Fruit fly (Drosophila melanogaster) whole organism, embryonic: ENCODE data around the gene CG7889.

ENCODE experiments used
- BEAF-32 ChIP-seq: fragments of 200-800 bp; sonication (Bioruptor generic); optimal IDR thresholded peaks from 3 replicates; lab custom pipeline; 2017; ENCODE audit warnings: missing biosample characterization, missing genetic modification characterization, mild to moderate bottlenecking, moderate library complexity, missing genetic modification reagents
- CG10366 ChIP-seq: fragments of 200-800 bp; sonication (Bioruptor generic); IDR thresholded peaks from 2 replicates; pipeline ENCODE4 v1.3.6; 2022; ENCODE audit warnings: missing biosample characterization, missing genetic modification characterization
- CG10431 ChIP-seq: fragments of 200-800 bp; sonication (Bioruptor generic); optimal IDR thresholded peaks from 3 replicates; lab custom pipeline; 2018; ENCODE audit warnings: missing biosample characterization, mild to moderate bottlenecking, missing genetic modification characterization
- CG10543 ChIP-seq: fragments of 200-800 bp; sonication (Bioruptor generic); optimal IDR thresholded peaks from 3 replicates; lab custom pipeline; 2017; ENCODE audit warnings: missing biosample characterization, mild to moderate bottlenecking, missing genetic modification characterization, moderate library complexity
- CG12236 ChIP-seq: fragments of 200-800 bp; sonication (Bioruptor generic); optimal IDR thresholded peaks from 2 replicates; lab custom pipeline; 2016; ENCODE audit warnings: missing biosample characterization, missing genetic modification characterization
- CG13894 ChIP-seq: fragments of 200-800 bp; sonication (Bioruptor generic); optimal IDR thresholded peaks from 3 replicates; lab custom pipeline; 2018; ENCODE audit warnings: missing biosample characterization, mild to moderate bottlenecking, missing genetic modification characterization, moderate library complexity
- CG14014 ChIP-seq: fragments of 200-800 bp; sonication (Bioruptor generic); IDR thresholded peaks from 2 replicates; pipeline ENCODE4 v1.3.6; 2022; ENCODE audit warnings: missing biosample characterization, missing genetic modification characterization
- CG14965 ChIP-seq: fragments of 200-800 bp; sonication (Bioruptor generic); optimal IDR thresholded peaks from 2 replicates; lab custom pipeline; 2016; ENCODE audit warnings: missing biosample characterization, missing genetic modification characterization, borderline replicate concordance
- CG15011 ChIP-seq: fragments of 200-800 bp; sonication (Bioruptor generic); optimal IDR thresholded peaks from 3 replicates; lab custom pipeline; 2018; ENCODE audit warnings: missing biosample characterization, mild to moderate bottlenecking, missing genetic modification characterization
- CG15479 ChIP-seq: fragments of 200-800 bp; sonication (Bioruptor generic); optimal IDR thresholded peaks from 3 replicates; lab custom pipeline; 2019; ENCODE audit warnings: missing biosample characterization, mild to moderate bottlenecking, missing genetic modification characterization, moderate library complexity
- CG18476 ChIP-seq: fragments of 200-800 bp; sonication (Bioruptor generic); optimal IDR thresholded peaks from 2 replicates; lab custom pipeline; 2016; ENCODE audit warnings: missing biosample characterization, mild to moderate bottlenecking, missing genetic modification characterization
- CG31224 ChIP-seq: fragments of 200-800 bp; sonication (Bioruptor generic); IDR thresholded peaks from 2 replicates; pipeline ENCODE4 v1.3.6; 2022; ENCODE audit warnings: missing biosample characterization, missing genetic modification characterization
- CG4360 ChIP-seq: fragments of 200-800 bp; sonication (Bioruptor generic); IDR thresholded peaks from 2 replicates; pipeline ENCODE4 v1.3.6; 2022; ENCODE audit warnings: missing biosample characterization, missing genetic modification characterization
- CG43689 ChIP-seq: fragments of 200-800 bp; sonication (Bioruptor generic); IDR thresholded peaks from 2 replicates; pipeline ENCODE4 v1.3.6; 2022; ENCODE audit warnings: missing biosample characterization, missing genetic modification characterization
- CG6254 ChIP-seq: fragments of 200-800 bp; sonication (Bioruptor generic); optimal IDR thresholded peaks from 3 replicates; lab custom pipeline; 2017; ENCODE audit warnings: mild to moderate bottlenecking, missing biosample characterization, missing genetic modification reagents, missing genetic modification characterization
- CG7372 ChIP-seq: fragments of 200-800 bp; sonication (Bioruptor generic); IDR thresholded peaks from 2 replicates; pipeline ENCODE4 v1.3.6; 2022; ENCODE audit warnings: missing biosample characterization, missing genetic modification characterization
- CG7928 ChIP-seq: fragments of 200-800 bp; sonication (Bioruptor generic); optimal IDR thresholded peaks from 2 replicates; lab custom pipeline; 2017; ENCODE audit warnings: missing biosample characterization, mild to moderate bottlenecking, missing genetic modification characterization
- CG7963 ChIP-seq: fragments of 200-800 bp; sonication (Bioruptor generic); IDR thresholded peaks from 3 replicates; pipeline ENCODE4 v1.3.6; 2022; ENCODE audit warnings: missing biosample characterization, missing genetic modification characterization; ENCODE audit not compliant: partially characterized antibody
- CG8478 ChIP-seq: fragments of >200 bp; optimal IDR thresholded peaks from 2 replicates; lab custom pipeline; 2018
- CG9437 ChIP-seq: fragments of 200-800 bp; sonication (Bioruptor generic); optimal IDR thresholded peaks from 2 replicates; lab custom pipeline; 2018; ENCODE audit warnings: missing biosample characterization, mild to moderate bottlenecking, missing genetic modification characterization
- CG9876 ChIP-seq: fragments of 200-800 bp; sonication (Bioruptor generic); optimal IDR thresholded peaks from 2 replicates; lab custom pipeline; 2016; ENCODE audit warnings: missing biosample characterization, missing genetic modification characterization
- D19B ChIP-seq: fragments of 200-800 bp; sonication (Bioruptor generic); optimal IDR thresholded peaks from 2 replicates; lab custom pipeline; 2017; ENCODE audit warnings: missing biosample characterization, mild to moderate bottlenecking, missing genetic modification characterization
- Dip2 ChIP-seq: fragments of 200-800 bp; sonication (Bioruptor generic); IDR thresholded peaks from 2 replicates; pipeline ENCODE4 v1.3.6; 2022; ENCODE audit warnings: missing biosample characterization, missing genetic modification characterization
- Mad ChIP-seq: fragments of 200-800 bp; sonication (Bioruptor generic); optimal IDR thresholded peaks from 2 replicates; lab custom pipeline; 2016; ENCODE audit warnings: missing biosample characterization, missing genetic modification characterization
- Sin3A ChIP-seq: fragments of >200 bp; optimal IDR thresholded peaks from 2 replicates; lab custom pipeline; 2018
- Trl ChIP-seq, 3 experiments: fragments of >200 bp in 2 of 3; fragments of 200-800 bp in 1 of 3; sonication (Bioruptor generic) in 1 of 3; optimal IDR thresholded peaks; 2 replicates in 1 of 3; 3 replicates in 2 of 3; lab custom pipeline; 2016 to 2017; ENCODE audit warnings: missing biosample characterization in 1 of 3, missing genetic modification characterization in 1 of 3
- Vsx1 ChIP-seq: fragments of 200-800 bp; sonication (Bioruptor generic); optimal IDR thresholded peaks from 2 replicates; lab custom pipeline; 2017; ENCODE audit warnings: missing biosample characterization, mild to moderate bottlenecking, missing genetic modification characterization, missing genetic modification reagents
- ato ChIP-seq: fragments of 200-800 bp; sonication (Bioruptor generic); IDR thresholded peaks from 2 replicates; pipeline ENCODE4 v1.3.6; 2022; ENCODE audit warnings: missing biosample characterization, missing genetic modification characterization; ENCODE audit not compliant: partially characterized antibody
- az2 ChIP-seq: fragments of 200-800 bp; sonication (Bioruptor generic); optimal IDR thresholded peaks from 3 replicates; lab custom pipeline; 2016; ENCODE audit warnings: missing biosample characterization, missing genetic modification characterization
- chif ChIP-seq, 2 experiments: fragments of 200-800 bp; sonication (Bioruptor generic); optimal IDR thresholded peaks; 3 replicates each; lab custom pipeline; 2016; ENCODE audit warnings: missing biosample characterization in 2 of 2, missing genetic modification characterization in 2 of 2
- corto ChIP-seq: fragments of 200-800 bp; sonication (Bioruptor generic); optimal IDR thresholded peaks from 2 replicates; lab custom pipeline; 2016; ENCODE audit warnings: missing biosample characterization, mild to moderate bottlenecking, missing genetic modification characterization, moderate library complexity
- crol ChIP-seq: fragments of 200-800 bp; sonication (Bioruptor generic); IDR thresholded peaks from 2 replicates; pipeline ENCODE4 v1.3.6; 2022; ENCODE audit warnings: missing biosample characterization, missing genetic modification characterization
- cwo ChIP-seq: fragments of 200-800 bp; sonication (Bioruptor generic); optimal IDR thresholded peaks from 3 replicates; lab custom pipeline; 2017; ENCODE audit warnings: missing biosample characterization, missing genetic modification characterization, mild to moderate bottlenecking, moderate library complexity, missing genetic modification reagents
- da ChIP-seq: fragments of 200-800 bp; sonication (Bioruptor generic); optimal IDR thresholded peaks from 2 replicates; lab custom pipeline; 2016; ENCODE audit warnings: missing biosample characterization, missing genetic modification characterization
- en ChIP-seq: fragments of 200-800 bp; sonication (Bioruptor generic); optimal IDR thresholded peaks from 2 replicates; lab custom pipeline; 2016; ENCODE audit warnings: missing biosample characterization, missing genetic modification characterization
- eve ChIP-seq, 2 experiments: fragments of >200 bp; optimal IDR thresholded peaks; 2 replicates each; lab custom pipeline; 2017; ENCODE audit warnings: missing biosample characterization in 2 of 2, missing genetic modification characterization in 2 of 2
- gce ChIP-seq: fragments of 200-800 bp; sonication (Bioruptor generic); IDR thresholded peaks from 3 replicates; pipeline ENCODE4 v1.3.6; 2022; ENCODE audit warnings: missing biosample characterization, missing genetic modification characterization
- grau ChIP-seq: fragments of 200-800 bp; optimal IDR thresholded peaks from 3 replicates; lab custom pipeline; 2019; ENCODE audit warnings: missing biosample characterization, mild to moderate bottlenecking, missing genetic modification characterization, moderate library complexity
- grn ChIP-seq: fragments of 200-800 bp; sonication (Bioruptor generic); optimal IDR thresholded peaks from 3 replicates; lab custom pipeline; 2017; ENCODE audit warnings: missing biosample characterization, missing genetic modification characterization
- jigr1 ChIP-seq: fragments of 200-800 bp; sonication (Bioruptor generic); IDR thresholded peaks from 3 replicates; pipeline ENCODE4 v1.3.6; 2022; ENCODE audit warnings: missing biosample characterization, missing genetic modification characterization
- klu ChIP-seq: fragments of 200-800 bp; sonication (Bioruptor generic); IDR thresholded peaks from 2 replicates; pipeline ENCODE4 v1.3.6; 2022; ENCODE audit warnings: missing biosample characterization, missing genetic modification characterization
- lbe ChIP-seq: fragments of 200-800 bp; sonication (Bioruptor generic); optimal IDR thresholded peaks from 2 replicates; lab custom pipeline; 2016; ENCODE audit warnings: missing biosample characterization, mild to moderate bottlenecking, missing genetic modification characterization
- p53 ChIP-seq: fragments of 200-800 bp; sonication (Bioruptor generic); optimal IDR thresholded peaks from 2 replicates; lab custom pipeline; 2016; ENCODE audit warnings: missing biosample characterization, missing genetic modification characterization
- pita ChIP-seq: fragments of 200-800 bp; sonication (Bioruptor generic); optimal IDR thresholded peaks from 2 replicates; lab custom pipeline; 2017; ENCODE audit warnings: missing biosample characterization, mild to moderate bottlenecking, missing genetic modification characterization
- pnt ChIP-seq: fragments of 200-800 bp; sonication (Bioruptor generic); optimal IDR thresholded peaks from 3 replicates; lab custom pipeline; 2016; ENCODE audit warnings: missing biosample characterization, missing genetic modification characterization
- pum ChIP-seq: fragments of 200-800 bp; sonication (Bioruptor generic); optimal IDR thresholded peaks from 2 replicates; lab custom pipeline; 2016; ENCODE audit warnings: missing biosample characterization, missing genetic modification characterization
- seq ChIP-seq: fragments of 200-800 bp; sonication (Bioruptor generic); IDR thresholded peaks from 2 replicates; pipeline ENCODE4 v1.3.6; 2022; ENCODE audit warnings: missing biosample characterization, missing genetic modification characterization
- tll ChIP-seq, 2 experiments: fragments of 200-800 bp in 1 of 2; fragments of >200 bp in 1 of 2; sonication (Bioruptor generic) in 1 of 2; optimal IDR thresholded peaks; 2 replicates each; lab custom pipeline; 2017 to 2019; ENCODE audit warnings: missing biosample characterization in 2 of 2, missing genetic modification characterization in 2 of 2, mild to moderate bottlenecking in 1 of 2, moderate library complexity in 1 of 2
- tna ChIP-seq: fragments of 200-800 bp; sonication (Bioruptor generic); IDR thresholded peaks from 2 replicates; pipeline ENCODE4 v1.3.6; 2022; ENCODE audit warnings: missing biosample characterization, missing genetic modification characterization; ENCODE audit not compliant: partially characterized antibody
- vfl ChIP-seq: fragments of 200-800 bp; sonication (Bioruptor generic); optimal IDR thresholded peaks from 2 replicates; lab custom pipeline; 2016; ENCODE audit warnings: missing biosample characterization, missing genetic modification characterization
- wdn ChIP-seq: fragments of 200-800 bp; sonication (Bioruptor generic); IDR thresholded peaks from 2 replicates; pipeline ENCODE4 v1.3.6; 2022; ENCODE audit warnings: missing biosample characterization, missing genetic modification characterization

The CG7889 gene

dm6 chrX:19268484-19269068 lies 25.1 kb downstream of the CG7889 start, which contains the start of gene CG8010 (continued):
- TF ChIP-seq CG12236 (GFP tag; lab: Kevin White, UChicago) = no peak
- no peak for TF ChIP-seq CG9876 (GFP tag; lab: Kevin White, UChicago)
- TF ChIP-seq da (GFP tag; lab: Kevin White, UChicago) = peak; percentile 24
- no peak for TF ChIP-seq jigr1 (GFP tag; lab: Robert Waterston, UW)
- no peak for TF ChIP-seq Dip2
- TF ChIP-seq CG6254 (GFP tag; lab: Kevin White, UChicago) = no peak
- TF ChIP-seq CG15479 (GFP tag; lab: Kevin White, UChicago) = no peak
- no peak for TF ChIP-seq CG13894 (tag; lab: Kevin White, UChicago)
- no peak for TF ChIP-seq pita (GFP tag; lab: Kevin White, UChicago)
- TF ChIP-seq vfl (GFP tag; lab: Kevin White, UChicago) = peak; percentile 13
- no peak for TF ChIP-seq pum
- no peak for TF ChIP-seq klu (GFP tag; lab: Robert Waterston, UW)
- no peak for TF ChIP-seq p53 (GFP tag; lab: Kevin White, UChicago)
- TF ChIP-seq en (GFP tag; lab: Kevin White, UChicago) = no peak
- no peak for TF ChIP-seq CG10431
- TF ChIP-seq CG14965 (GFP tag; lab: Kevin White, UChicago) = no peak
- TF ChIP-seq grau (tag; lab: Kevin White, UChicago) = peak; percentile 39
- TF ChIP-seq CG18476 (GFP tag; lab: Kevin White, UChicago) = no peak
- TF ChIP-seq Mad (GFP tag; lab: Kevin White, UChicago) = no peak
- no peak for TF ChIP-seq CG31224 (GFP tag; lab: Robert Waterston, UW)
- no peak for TF ChIP-seq CG10543 (GFP tag; lab: Kevin White, UChicago)
- peak; percentile 41 for TF ChIP-seq BEAF-32 (GFP tag; lab: Kevin White, UChicago)
- TF ChIP-seq Trl (optimal IDR thresholded peaks at IDR 0.05; lab: Kevin White, UChicago) = no peak
- peak; percentile 9 for TF ChIP-seq Trl (GFP tag; optimal IDR thresholded peaks at IDR 0.05; lab: Kevin White, UChicago)
- peak; percentile 2 for TF ChIP-seq az2
- peak; percentile 24; the same call in 1 of the 2 replicates for TF ChIP-seq CG10366 (GFP tag; lab: Robert Waterston, UW)
- TF ChIP-seq CG14014 (GFP tag; lab: Robert Waterston, UW) = peak; percentile 40; the same call in 1 of the 2 replicates
- peak; percentile 42; the same call in 1 of the 3 replicates for TF ChIP-seq CG7963 (GFP tag; lab: Robert Waterston, UW)
- TF ChIP-seq CG15011 = no peak
- TF ChIP-seq CG8478 (lab: Kevin White, UChicago) = no peak
- no peak for TF ChIP-seq crol
- TF ChIP-seq tll (GFP tag; optimal IDR thresholded peaks at IDR 0.05; lab: Kevin White, UChicago) = no peak
- no peak; the same call in 1 of the 2 replicates for TF ChIP-seq wdn (GFP tag; lab: Robert Waterston, UW)
- no peak for TF ChIP-seq CG43689 (GFP tag; lab: Robert Waterston, UW)
- no peak for TF ChIP-seq CG7372 (GFP tag; lab: Robert Waterston, UW)
- TF ChIP-seq corto = no peak
- TF ChIP-seq lbe (GFP tag; lab: Kevin White, UChicago) = no peak
- TF ChIP-seq eve (GFP tag; optimal IDR thresholded peaks at IDR 0.05; lab: Kevin White, UChicago) = no peak
- TF ChIP-seq CG4360 (GFP tag; lab: Robert Waterston, UW) = peak; percentile 16; the same call in 1 of the 2 replicates
- no peak for TF ChIP-seq chif (GFP tag; optimal IDR thresholded peaks at IDR 0.05; lab: Kevin White, UChicago)
- TF ChIP-seq tna = no peak
- no peak for TF ChIP-seq gce (GFP tag; lab: Robert Waterston, UW)
- TF ChIP-seq pnt (GFP tag; lab: Kevin White, UChicago) = no peak
- peak; percentile 99 for TF ChIP-seq CG7928 (GFP tag; lab: Kevin White, UChicago)
- TF ChIP-seq cwo (GFP tag; lab: Kevin White, UChicago) = no peak
- TF ChIP-seq Vsx1 (GFP tag; lab: Kevin White, UChicago) = no peak
- TF ChIP-seq Sin3A (lab: Kevin White, UChicago) = peak; percentile 13
- TF ChIP-seq ato (GFP tag; lab: Robert Waterston, UW) = peak; percentile 28; the same call in 1 of the 2 replicates
- no peak for TF ChIP-seq grn (GFP tag; lab: Kevin White, UChicago)
- TF ChIP-seq CG9437 (GFP tag; lab: Kevin White, UChicago) = no peak
- TF ChIP-seq seq = no peak
- no peak for TF ChIP-seq D19B (GFP tag; lab: Kevin White, UChicago)
